Worm (Caenorhabditis elegans): ENCODE results near the gene F41E7.7.

DNA sequence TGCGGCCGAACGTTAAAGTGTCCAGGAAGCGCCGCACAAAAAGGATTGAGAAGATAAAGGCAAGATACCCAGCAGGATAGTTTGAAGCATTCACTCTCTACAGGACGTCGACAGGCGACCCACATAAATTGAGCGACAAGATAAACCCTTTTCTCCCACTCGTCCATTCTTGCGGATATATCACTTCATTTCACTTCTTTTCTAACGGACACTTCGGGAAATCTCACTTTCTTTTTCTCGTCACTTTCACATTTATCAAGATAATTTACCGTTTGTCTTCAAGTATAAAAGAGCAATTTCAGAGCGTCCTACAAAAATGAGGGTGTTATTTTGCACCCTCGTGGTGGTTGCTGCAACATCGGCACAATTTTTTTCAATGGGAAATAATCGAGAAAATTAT lies 10.0 kb downstream of the F41E7.7 start, which contains the start of gene R07E3.6:
- TF ChIP-seq W03F9.2 (tag; optimal IDR thresholded peaks at IDR 0.05) (no peak), him-1 (tag; optimal IDR thresholded peaks at IDR 0.05) (no peak)

Data from whole organism, L4/young adult.